Worm (Caenorhabditis elegans) whole organism, L1 larva: Measurements from ENCODE around the gene ZC239.16.
A peak's percentile ranks its signal among the peaks of the same experiment; 100 is the strongest.

Experiments
- C04F5.9 ChIP-seq: sonication (generic microtip); optimal IDR thresholded peaks from 2 replicates; lab custom pipeline; 2016; ENCODE audit warnings: missing genetic modification characterization, missing compliant biosample characterization
- C34B4.2 ChIP-seq: sonication (generic microtip); optimal IDR thresholded peaks from 2 replicates; lab custom pipeline; 2017; ENCODE audit warnings: mild to moderate bottlenecking, missing genetic modification characterization, missing compliant biosample characterization
- blmp-1 ChIP-seq: fragments of 150-350 bp; optimal IDR thresholded peaks from 2 replicates; lab custom pipeline; 2014; ENCODE audit warnings: missing biosample characterization, missing genetic modification characterization
- ceh-63 ChIP-seq: fragments of 200-800 bp; sonication (Bioruptor generic); optimal IDR thresholded peaks from 2 replicates; lab custom pipeline; 2018; ENCODE audit warnings: mild to moderate bottlenecking, missing genetic modification characterization, missing compliant biosample characterization
- ceh-8 ChIP-seq: fragments of 200-800 bp; sonication (Bioruptor generic); optimal IDR thresholded peaks from 2 replicates; lab custom pipeline; 2018; ENCODE audit warnings: mild to moderate bottlenecking, missing genetic modification characterization, moderate library complexity, missing compliant biosample characterization
- ceh-82 ChIP-seq, 3 experiments: fragments of 150-350 bp in 1 of 3; sonication (generic microtip) in 2 of 3; optimal IDR thresholded peaks; 2 replicates each; lab custom pipeline; 2014 to 2017; ENCODE audit warnings: missing biosample characterization in 3 of 3, missing genetic modification characterization in 3 of 3
- dpl-1 ChIP-seq, 3 experiments: fragments of 150-350 bp in 2 of 3; sonication (generic microtip) in 1 of 3; optimal IDR thresholded peaks; 2 replicates each; lab custom pipeline; 2014 to 2017; ENCODE audit warnings: missing biosample characterization in 3 of 3, missing genetic modification characterization in 3 of 3, missing genetic modification reagents in 3 of 3
- dsc-1 ChIP-seq: sonication (generic microtip); optimal IDR thresholded peaks from 2 replicates; lab custom pipeline; 2016; ENCODE audit warnings: mild to moderate bottlenecking, missing genetic modification characterization, missing compliant biosample characterization
- efl-1 ChIP-seq, 4 experiments: fragments of 150-350 bp; optimal IDR thresholded peaks in 3 of 4; peaks in 1 of 4; 1 replicate in 1 of 4; 2 replicates in 3 of 4; lab custom pipeline; 2014; ENCODE audit warnings: missing biosample characterization in 2 of 4, missing genetic modification characterization in 2 of 4, missing genetic modification reagents in 2 of 4
- efl-3 ChIP-seq: fragments of 200-800 bp; sonication (Bioruptor generic); optimal IDR thresholded peaks from 2 replicates; lab custom pipeline; 2018; ENCODE audit warnings: mild to moderate bottlenecking, missing genetic modification characterization, missing compliant biosample characterization
- elt-3 ChIP-seq, 6 experiments: fragments of 150-350 bp in 1 of 6; sonication (generic microtip); optimal IDR thresholded peaks; 2 replicates each; lab custom pipeline; 2017 to 2018; ENCODE audit warnings: missing biosample characterization in 6 of 6, missing genetic modification characterization in 6 of 6, inconsistent platforms in 1 of 6
- ets-5 ChIP-seq: fragments of 200-800 bp; sonication (Bioruptor generic); IDR thresholded peaks from 2 replicates; pipeline ENCODE4 v1.3.6; 2022; ENCODE audit warnings: missing genetic modification characterization, missing compliant biosample characterization
- fkh-10 ChIP-seq: sonication (generic microtip); optimal IDR thresholded peaks from 2 replicates; lab custom pipeline; 2017; ENCODE audit warnings: missing biosample characterization, missing genetic modification reagents, missing genetic modification characterization
- hpl-2 ChIP-seq: fragments of 150-350 bp; optimal IDR thresholded peaks from 2 replicates; lab custom pipeline; 2014; ENCODE audit warnings: missing biosample characterization, missing genetic modification reagents, missing genetic modification characterization
- isw-1 ChIP-seq: fragments of 200-800 bp; sonication (Bioruptor generic); IDR thresholded peaks from 2 replicates; pipeline ENCODE4 v1.3.6; 2022; ENCODE audit warnings: missing genetic modification characterization, missing compliant biosample characterization
- jun-1 ChIP-seq: fragments of 150-350 bp; optimal IDR thresholded peaks from 2 replicates; lab custom pipeline; 2014; ENCODE audit warnings: missing biosample characterization, missing genetic modification reagents, missing genetic modification characterization
- lin-13 ChIP-seq: fragments of 150-350 bp; optimal IDR thresholded peaks from 2 replicates; lab custom pipeline; 2014; ENCODE audit warnings: missing biosample characterization, missing genetic modification reagents, missing genetic modification characterization
- lin-14 ChIP-seq: fragments of 200-800 bp; sonication (Bioruptor generic); optimal IDR thresholded peaks from 2 replicates; lab custom pipeline; 2018; ENCODE audit warnings: mild to moderate bottlenecking, missing genetic modification characterization, moderate library complexity, missing compliant biosample characterization
- lin-15B ChIP-seq: fragments of 150-350 bp; sonication (generic microtip); optimal IDR thresholded peaks from 3 replicates; lab custom pipeline; 2014; ENCODE audit warnings: missing biosample characterization, missing genetic modification characterization
- lir-3 ChIP-seq: sonication (generic microtip); optimal IDR thresholded peaks from 2 replicates; lab custom pipeline; 2016; ENCODE audit warnings: mild to moderate bottlenecking, missing genetic modification characterization, moderate library complexity, missing compliant biosample characterization; ENCODE audit not compliant: poor library complexity
- lsy-2 ChIP-seq, 2 experiments: fragments of 150-350 bp; optimal IDR thresholded peaks; 2 replicates each; lab custom pipeline; 2014; ENCODE audit warnings: missing biosample characterization in 2 of 2, missing genetic modification characterization in 2 of 2
- mdl-1 ChIP-seq, 2 experiments: fragments of 150-350 bp; optimal IDR thresholded peaks; 2 replicates each; lab custom pipeline; 2014 to 2017; ENCODE audit warnings: missing biosample characterization in 2 of 2, missing genetic modification characterization in 2 of 2, inconsistent platforms in 1 of 2
- mep-1 ChIP-seq: fragments of 150-350 bp; optimal IDR thresholded peaks from 2 replicates; lab custom pipeline; 2014; ENCODE audit warnings: missing biosample characterization, missing genetic modification characterization
- nhr-20 ChIP-seq: sonication (generic microtip); optimal IDR thresholded peaks from 2 replicates; lab custom pipeline; 2016; ENCODE audit warnings: mild to moderate bottlenecking, missing genetic modification characterization, missing compliant biosample characterization
- nhr-47 ChIP-seq: sonication (generic microtip); optimal IDR thresholded peaks from 2 replicates; lab custom pipeline; 2016; ENCODE audit warnings: mild to moderate bottlenecking, missing genetic modification characterization, moderate library complexity, missing compliant biosample characterization
- nhr-76 ChIP-seq: sonication (generic microtip); optimal IDR thresholded peaks from 2 replicates; lab custom pipeline; 2017; ENCODE audit warnings: missing biosample characterization, missing genetic modification characterization
- nhr-85 ChIP-seq: sonication (generic microtip); peaks from one replicate; lab custom pipeline; 2016; ENCODE audit warnings: missing genetic modification characterization, inconsistent platforms, missing compliant biosample characterization
- nhr-90 ChIP-seq: sonication (generic microtip); optimal IDR thresholded peaks from 2 replicates; lab custom pipeline; 2016; ENCODE audit warnings: mild to moderate bottlenecking, missing genetic modification characterization, missing compliant biosample characterization; ENCODE audit not compliant: poor library complexity
- pag-3 ChIP-seq: sonication (generic microtip); optimal IDR thresholded peaks from 2 replicates; lab custom pipeline; 2017; ENCODE audit warnings: missing genetic modification characterization, mild to moderate bottlenecking, missing compliant biosample characterization, antibody characterized with exemption, borderline replicate concordance; ENCODE audit not compliant: insufficient read depth
- pqm-1 ChIP-seq: sonication (generic microtip); optimal IDR thresholded peaks from 3 replicates; lab custom pipeline; 2017; ENCODE audit warnings: missing biosample characterization, missing genetic modification characterization
- rnt-1 ChIP-seq: sonication (generic microtip); optimal IDR thresholded peaks from 2 replicates; lab custom pipeline; 2016; ENCODE audit warnings: mild to moderate bottlenecking, missing genetic modification characterization, moderate library complexity, missing compliant biosample characterization
- skn-1 ChIP-seq: fragments of 150-350 bp; optimal IDR thresholded peaks from 2 replicates; lab custom pipeline; 2014; ENCODE audit warnings: missing biosample characterization, missing genetic modification characterization
- snu-23 ChIP-seq: sonication (generic microtip); optimal IDR thresholded peaks from 2 replicates; lab custom pipeline; 2016; ENCODE audit warnings: missing genetic modification characterization, missing compliant biosample characterization
- sptf-1 ChIP-seq: fragments of 150-350 bp; optimal IDR thresholded peaks from 2 replicates; lab custom pipeline; 2014; ENCODE audit warnings: missing biosample characterization, missing genetic modification characterization
- sup-37 ChIP-seq: fragments of 200-800 bp; sonication (Bioruptor generic); optimal IDR thresholded peaks from 2 replicates; lab custom pipeline; 2018; ENCODE audit warnings: mild to moderate bottlenecking, missing genetic modification characterization, missing compliant biosample characterization
- swsn-7 ChIP-seq: sonication (generic microtip); optimal IDR thresholded peaks from 2 replicates; lab custom pipeline; 2016; ENCODE audit warnings: missing genetic modification characterization, missing compliant biosample characterization
- tbx-2 ChIP-seq: sonication (generic microtip); optimal IDR thresholded peaks from 2 replicates; lab custom pipeline; 2016; ENCODE audit warnings: missing genetic modification characterization, missing compliant biosample characterization
- unc-62 ChIP-seq: fragments of 150-350 bp; optimal IDR thresholded peaks from 2 replicates; lab custom pipeline; 2014; ENCODE audit warnings: missing biosample characterization, missing genetic modification reagents, missing genetic modification characterization
- unc-98 ChIP-seq: fragments of 200-800 bp; sonication (Bioruptor generic); IDR thresholded peaks from 2 replicates; pipeline ENCODE4 v1.3.6; 2022; ENCODE audit warnings: missing genetic modification characterization, missing compliant biosample characterization
- vab-15 ChIP-seq: sonication (generic microtip); optimal IDR thresholded peaks from 2 replicates; lab custom pipeline; 2017; ENCODE audit warnings: missing genotype, mild to moderate bottlenecking, missing genetic modification characterization, missing compliant biosample characterization
- xbp-1 ChIP-seq: sonication (generic microtip); optimal IDR thresholded peaks from 2 replicates; lab custom pipeline; 2016; ENCODE audit warnings: missing genetic modification characterization, missing compliant biosample characterization
- zag-1 ChIP-seq: fragments of 150-350 bp; optimal IDR thresholded peaks from 2 replicates; lab custom pipeline; 2014; ENCODE audit warnings: missing biosample characterization, missing genetic modification characterization

ZC239.16 gene

DNA sequence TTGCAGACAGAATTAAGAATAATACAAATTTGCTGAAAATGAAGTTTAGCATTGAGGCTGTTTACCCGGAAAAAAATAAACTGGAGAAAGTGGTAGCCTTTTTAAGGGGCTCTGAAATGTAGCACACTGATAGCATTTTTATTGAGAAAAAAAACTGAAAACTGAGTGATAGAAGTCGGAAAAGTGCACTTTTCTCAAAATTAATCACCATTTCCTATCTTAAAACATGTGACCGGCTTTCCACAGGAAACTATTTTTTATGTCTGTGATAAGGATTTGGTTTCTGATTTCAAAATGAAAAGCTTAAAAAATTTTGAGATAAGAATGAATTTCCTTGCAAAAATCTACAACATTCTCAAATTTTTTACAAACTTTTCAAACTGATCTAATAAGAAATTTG lies 4.4 kb downstream of the ZC239.16 start, which contains the start of gene ZC239.22:
TSS of gene ZC239.22 (minus strand) at position 101 of the 400 bp plus-strand sequence.
- TF ChIP-seq efl-3 (GFP tag; lab: Kevin White, UChicago) (no peak), isw-1 (GFP tag; lab: Robert Waterston, UW) (no peak), fkh-10 (no peak), ceh-8 (no peak), hpl-2 (GFP tag; lab: Kevin White, UChicago) (no peak), pag-3 (tag; lab: Kevin White, UChicago) (no peak), pqm-1 (no peak), jun-1 (tag; lab: Kevin White, UChicago) (no peak), lin-14 (GFP tag; lab: Kevin White, UChicago) (no peak), ceh-63 (GFP tag; lab: Kevin White, UChicago) (no peak)

DNA sequence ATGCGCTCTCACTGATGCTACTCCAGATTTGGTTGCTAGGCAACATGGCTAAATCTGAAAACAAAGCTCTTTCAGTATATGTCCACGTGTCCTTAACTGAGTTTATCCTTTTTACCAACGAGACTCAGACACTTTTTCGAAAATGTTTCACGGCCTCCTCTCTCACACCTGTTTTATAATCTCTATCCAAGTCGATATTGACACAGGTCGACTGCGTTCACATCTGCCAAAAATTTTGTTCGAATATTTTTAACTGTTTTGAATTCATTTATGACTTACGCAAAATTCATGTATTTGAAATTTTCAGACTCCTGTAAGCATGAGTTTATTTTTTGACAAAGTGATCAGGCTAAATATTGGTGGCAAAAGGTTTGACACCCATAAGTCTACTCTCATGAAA lies 9.4 kb downstream of the ZC239.16 start, which contains the start of gene ZC239.3:
TSS of gene ZC239.3 (plus strand) at position 301 of the 400 bp plus-strand sequence.
- TF ChIP-seq xbp-1 = peak; percentile 23

DNA sequence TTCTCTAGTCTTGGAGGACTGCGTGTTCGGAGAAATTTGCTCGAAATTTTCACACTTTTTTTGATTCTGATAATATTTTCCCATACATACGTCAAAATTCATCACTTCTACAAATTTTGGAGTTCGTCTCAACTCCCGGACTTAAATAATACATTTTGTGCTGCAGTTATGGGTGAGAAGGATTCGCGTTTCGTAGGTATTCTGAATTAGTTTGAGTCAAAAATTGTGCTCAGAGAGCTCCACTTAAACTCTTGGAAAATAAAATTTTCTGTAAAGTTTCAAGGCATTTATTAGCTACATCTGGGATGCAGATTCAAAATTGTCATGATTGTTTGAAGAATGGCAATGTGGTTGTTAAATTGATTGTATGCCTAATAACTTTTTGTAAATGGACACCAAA lies 11.2 kb downstream of the ZC239.16 start, which contains the start of gene ZC239.4:
TSS of gene ZC239.4 (plus strand) at position 301 of the 400 bp plus-strand sequence.
- TF ChIP-seq mep-1 (tag; lab: Kevin White, UChicago) (no peak), dpl-1 (GFP tag; optimal IDR thresholded peaks at IDR 0.05; lab: Kevin White, UChicago) (no peak), lin-15B (tag; lab: Kevin White, UChicago) (no peak)

DNA sequence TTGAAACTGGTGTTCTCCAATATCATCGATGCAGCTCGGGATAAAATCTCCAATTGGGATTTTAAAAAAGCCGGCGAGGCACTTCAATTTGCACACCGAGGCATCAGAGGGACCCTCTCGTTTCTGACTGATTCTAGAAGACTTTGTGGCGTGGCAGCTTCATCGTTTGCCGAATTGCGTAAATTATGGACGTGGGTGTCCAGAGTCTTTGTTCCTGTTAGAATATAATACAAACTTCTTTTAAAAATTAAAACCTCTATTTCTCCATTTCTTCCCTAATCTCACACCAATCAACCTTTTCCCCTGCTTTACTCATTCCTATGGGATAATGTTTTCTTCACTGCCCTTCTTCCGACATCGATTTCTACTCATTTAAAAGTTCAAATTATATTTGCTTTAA lies 14.8 kb downstream of the ZC239.16 start, which contains the start of gene ZC239.5:
TSS of gene ZC239.5 (plus strand) at position 301 of the 400 bp plus-strand sequence.
- TF ChIP-seq snu-23 (GFP tag; lab: Kevin White, UChicago) = no peak
- TF ChIP-seq unc-62 (GFP tag; lab: Kevin White, UChicago) = no peak
- TF ChIP-seq nhr-90 = no peak
- no peak for TF ChIP-seq sup-37 (GFP tag; lab: Kevin White, UChicago)
- no peak for TF ChIP-seq mdl-1 (tag; optimal IDR thresholded peaks at IDR 0.05; lab: Kevin White, UChicago)
- TF ChIP-seq sptf-1 (tag; lab: Kevin White, UChicago) = no peak
- TF ChIP-seq blmp-1 (tag; lab: Kevin White, UChicago) = no peak
- TF ChIP-seq nhr-20 (tag; lab: Kevin White, UChicago) = no peak
- no peak for TF ChIP-seq ets-5 (GFP tag; lab: Robert Waterston, UW)
- no peak for TF ChIP-seq pag-3 (tag; lab: Kevin White, UChicago)
- TF ChIP-seq lsy-2 (tag; optimal IDR thresholded peaks at IDR 0.05; lab: Kevin White, UChicago) = no peak
- TF ChIP-seq zag-1 = no peak
- TF ChIP-seq ceh-63 (GFP tag; lab: Kevin White, UChicago) = no peak
- no peak for TF ChIP-seq skn-1 (tag; lab: Kevin White, UChicago)
- no peak for TF ChIP-seq jun-1 (tag; lab: Kevin White, UChicago)
- TF ChIP-seq dsc-1 (tag; lab: Kevin White, UChicago) = no peak
- no peak for TF ChIP-seq xbp-1
- no peak for TF ChIP-seq swsn-7 (tag; lab: Kevin White, UChicago)
- TF ChIP-seq nhr-76 = no peak
- TF ChIP-seq nhr-47 (tag; lab: Kevin White, UChicago) = no peak

- TF ChIP-seq nhr-85 (tag; lab: Kevin White, UChicago) (peak; percentile 46), elt-3 (tag; optimal IDR thresholded peaks at IDR 0.05; lab: Kevin White, UChicago) (no peak), tbx-2 (no peak), rnt-1 (tag; lab: Kevin White, UChicago) (peak; percentile 53), lin-13 (no peak), C34B4.2 (tag; lab: Kevin White, UChicago) (no peak), dpl-1 (GFP tag; optimal IDR thresholded peaks at IDR 0.05; lab: Kevin White, UChicago) (peak in 2 of 3 experiments; percentile 4 to 42), snu-23 (GFP tag; lab: Kevin White, UChicago) (peak; percentile 68), lsy-2 (tag; optimal IDR thresholded peaks at IDR 0.05; lab: Kevin White, UChicago) (peak; percentile 23 to 51), unc-98 (GFP tag; lab: Robert Waterston, UW) (no peak), mep-1 (tag; lab: Kevin White, UChicago) (peak; percentile 27), vab-15 (no peak), lir-3 (tag; lab: Kevin White, UChicago) (no peak), lin-14 (GFP tag; lab: Kevin White, UChicago) (peak; percentile 69), swsn-7 (tag; lab: Kevin White, UChicago) (peak; percentile 43), nhr-20 (tag; lab: Kevin White, UChicago) (peak; percentile 50), C04F5.9 (tag; lab: Kevin White, UChicago) (no peak), nhr-47 (tag; lab: Kevin White, UChicago) (peak; percentile 17), blmp-1 (tag; lab: Kevin White, UChicago) (peak; percentile 17), efl-1 (optimal IDR thresholded peaks at IDR 0.05; lab: Kevin White, UChicago) (peak; percentile 39 to 42), efl-1 (GFP tag; optimal IDR thresholded peaks at IDR 0.05 in 1 of 2; lab: Kevin White, UChicago) (peak; percentile 41 to 84), ceh-82 (tag; optimal IDR thresholded peaks at IDR 0.05; lab: Kevin White, UChicago) (peak in 1 of 3 experiments; percentile 5)
Measured at ce11 chrII:3209251-3209650, 15.9 kb downstream of the ZC239.16 start, which contains the start of gene ZC239.6. ZC239.6 (plus strand) TSS chrII:3209631.
